Worm (Caenorhabditis elegans): Measurements from ENCODE around the gene F33H1.4.

F33H1.4 gene

ce11 chrII:10170837-10171318 lies 3.6 kb upstream of the F33H1.4 start, which contains the start of gene gpd-4:
Gene gpd-4 (plus strand): TSS chrII:10171268.
- TF ChIP-seq ceh-82 (tag; optimal IDR thresholded peaks at IDR 0.05) (no peak), nhr-23 (tag; optimal IDR thresholded peaks at IDR 0.05) (no peak), fos-1 (tag; optimal IDR thresholded peaks at IDR 0.05) (no peak), lsy-2 (tag; optimal IDR thresholded peaks at IDR 0.05) (no peak), ceh-16 (tag; optimal IDR thresholded peaks at IDR 0.05) (no peak), gmeb-1 (tag; optimal IDR thresholded peaks at IDR 0.05) (no peak), mdl-1 (tag; optimal IDR thresholded peaks at IDR 0.05) (no peak), lin-39 (tag; optimal IDR thresholded peaks at IDR 0.05) (no peak), unc-62 (GFP tag; optimal IDR thresholded peaks at IDR 0.05) (no peak), sem-4 (tag; optimal IDR thresholded peaks at IDR 0.05) (no peak), mbf-1 (tag; optimal IDR thresholded peaks at IDR 0.05) (no peak), ZK546.5 (tag; optimal IDR thresholded peaks at IDR 0.05) (no peak), ztf-11 (tag; optimal IDR thresholded peaks at IDR 0.05) (no peak), egl-27 (tag; optimal IDR thresholded peaks at IDR 0.05) (no peak), skn-1 (tag; optimal IDR thresholded peaks at IDR 0.05) (no peak), C34F6.9 (tag; optimal IDR thresholded peaks at IDR 0.05) (no peak), ztf-1 (GFP tag; conservative IDR thresholded peaks at IDR 0.05) (no peak), elt-1 (tag; optimal IDR thresholded peaks at IDR 0.05) (no peak), Y55F3AM.14 (GFP tag; optimal IDR thresholded peaks at IDR 0.05) (no peak), unc-39 (tag; optimal IDR thresholded peaks at IDR 0.05) (no peak)

DNA sequence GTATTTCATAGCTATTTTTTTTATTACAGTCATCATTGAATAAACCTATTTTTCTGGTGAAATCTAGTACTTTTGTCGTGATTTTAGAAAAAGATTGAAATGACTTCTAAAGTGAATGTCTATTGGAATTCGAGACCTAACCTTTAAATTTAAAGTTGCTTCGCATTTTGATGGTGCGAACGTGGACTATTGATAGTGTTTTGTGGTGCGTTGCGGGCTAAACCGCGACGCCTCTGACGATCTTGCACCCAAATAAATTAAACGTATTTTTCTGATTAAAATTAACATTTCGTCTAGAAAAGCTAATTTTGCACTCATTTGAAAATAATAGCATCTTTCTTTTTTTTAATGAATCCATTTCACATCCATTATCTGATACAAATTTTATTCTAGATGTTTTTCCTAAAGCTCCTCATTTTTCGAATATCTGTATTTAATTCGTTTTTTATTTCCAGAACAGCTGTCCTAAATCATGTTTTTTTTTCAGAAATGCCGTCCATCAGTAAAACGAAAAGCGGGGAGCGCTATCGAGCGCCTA lies 1.9 kb upstream of the F33H1.4 start, which contains the start of gene wbp-11:
TSS of gene wbp-11 (plus strand) at position 488 of the 538 bp plus-strand sequence.
- TF ChIP-seq nhr-11 (tag; optimal IDR thresholded peaks at IDR 0.05) = no peak
- peak; percentile 51 for TF ChIP-seq unc-55 (GFP tag; optimal IDR thresholded peaks at IDR 0.05)
- no peak for TF ChIP-seq unc-62 (GFP tag; optimal IDR thresholded peaks at IDR 0.05)
- TF ChIP-seq sem-4 (tag; optimal IDR thresholded peaks at IDR 0.05) = no peak
- no peak for TF ChIP-seq aly-2 (tag; optimal IDR thresholded peaks at IDR 0.05)
- TF ChIP-seq nhr-21 (tag; optimal IDR thresholded peaks at IDR 0.05) = no peak
- TF ChIP-seq sma-9 (GFP tag; optimal IDR thresholded peaks at IDR 0.05) = peak; percentile 0
- no peak for TF ChIP-seq sma-9 (tag; optimal IDR thresholded peaks at IDR 0.05)
- peak in 1 of 2 experiments; percentile 53 for TF ChIP-seq lsy-2 (tag; optimal IDR thresholded peaks at IDR 0.05)
- TF ChIP-seq C34F6.9 (tag; optimal IDR thresholded peaks at IDR 0.05) = peak; percentile 49
- no peak for TF ChIP-seq ceh-16 (tag; optimal IDR thresholded peaks at IDR 0.05)
- peak; percentile 16 for TF ChIP-seq crh-2 (tag; optimal IDR thresholded peaks at IDR 0.05)
- TF ChIP-seq nhr-129 (tag; optimal IDR thresholded peaks at IDR 0.05) = peak; percentile 38
- no peak for TF ChIP-seq nhr-10 (tag; optimal IDR thresholded peaks at IDR 0.05)
- TF ChIP-seq elt-1 (tag; optimal IDR thresholded peaks at IDR 0.05) = no peak

- no peak for TF ChIP-seq nhr-12 (tag; optimal IDR thresholded peaks at IDR 0.05)
- no peak for TF ChIP-seq mab-5 (tag; optimal IDR thresholded peaks at IDR 0.05)
- TF ChIP-seq sma-3 (GFP tag; optimal IDR thresholded peaks at IDR 0.05) = no peak
- TF ChIP-seq ceh-82 (tag; optimal IDR thresholded peaks at IDR 0.05) = no peak
- no peak for TF ChIP-seq unc-62 (GFP tag; optimal IDR thresholded peaks at IDR 0.05)
- no peak for TF ChIP-seq ceh-16 (tag; optimal IDR thresholded peaks at IDR 0.05)
- TF ChIP-seq egl-27 (tag; optimal IDR thresholded peaks at IDR 0.05) = no peak
- no peak for TF ChIP-seq blmp-1 (tag; optimal IDR thresholded peaks at IDR 0.05; ENCODE audit: insufficient read depth)
- no peak for TF ChIP-seq R02D3.7 (tag; optimal IDR thresholded peaks at IDR 0.05)
- TF ChIP-seq aly-2 (tag; optimal IDR thresholded peaks at IDR 0.05) = no peak
- no peak for TF ChIP-seq elt-1 (tag; optimal IDR thresholded peaks at IDR 0.05)
- TF ChIP-seq crh-2 (tag; optimal IDR thresholded peaks at IDR 0.05) = no peak
- TF ChIP-seq lin-13 (GFP tag; optimal IDR thresholded peaks at IDR 0.05) = no peak
- TF ChIP-seq nhr-11 (tag; optimal IDR thresholded peaks at IDR 0.05) = no peak
- no peak for TF ChIP-seq dmd-4 (tag; optimal IDR thresholded peaks at IDR 0.05)
These were observed 8.2 kb downstream of the F33H1.4 start, which contains the start of gene srd-1 for ce11 chrII:10182634-10183033. Gene srd-1 (minus strand): TSS chrII:10182734.

- no peak for TF ChIP-seq aly-2 (tag; optimal IDR thresholded peaks at IDR 0.05)
- no peak for TF ChIP-seq zag-1 (tag; optimal IDR thresholded peaks at IDR 0.05)
- TF ChIP-seq ztf-1 (GFP tag; conservative IDR thresholded peaks at IDR 0.05) = no peak
- TF ChIP-seq nhr-12 (tag; optimal IDR thresholded peaks at IDR 0.05) = no peak
- no peak for TF ChIP-seq unc-55 (GFP tag; optimal IDR thresholded peaks at IDR 0.05)
- TF ChIP-seq F13H6.1 (tag; optimal IDR thresholded peaks at IDR 0.05) = no peak
- no peak for TF ChIP-seq gmeb-1 (tag; optimal IDR thresholded peaks at IDR 0.05)
- no peak for TF ChIP-seq skn-1 (tag; optimal IDR thresholded peaks at IDR 0.05)
- TF ChIP-seq ama-1 (optimal IDR thresholded peaks at IDR 0.05) = no peak
- no peak for TF ChIP-seq ZK546.5 (tag; optimal IDR thresholded peaks at IDR 0.05)
- no peak for TF ChIP-seq ztf-11 (tag; optimal IDR thresholded peaks at IDR 0.05)
- TF ChIP-seq mdl-1 (tag; optimal IDR thresholded peaks at IDR 0.05) = no peak
- no peak for TF ChIP-seq mbf-1 (tag; optimal IDR thresholded peaks at IDR 0.05)
- no peak for TF ChIP-seq ceh-16 (tag; optimal IDR thresholded peaks at IDR 0.05)
- TF ChIP-seq Y55F3AM.14 (GFP tag; optimal IDR thresholded peaks at IDR 0.05) = no peak
- no peak for TF ChIP-seq lin-13 (GFP tag; optimal IDR thresholded peaks at IDR 0.05)
- TF ChIP-seq C34F6.9 (tag; optimal IDR thresholded peaks at IDR 0.05) = no peak
- no peak for TF ChIP-seq nhr-237 (tag; optimal IDR thresholded peaks at IDR 0.05)
- no peak for TF ChIP-seq lin-39 (tag; optimal IDR thresholded peaks at IDR 0.05)
- no peak for TF ChIP-seq ceh-82 (tag; optimal IDR thresholded peaks at IDR 0.05)
These were observed 13.4 kb downstream of the F33H1.4 start, which contains the start of gene srd-2 for ce11 chrII:10187808-10188207. Gene srd-2 (minus strand): TSS chrII:10187908.
